Fruit fly (Drosophila melanogaster) whole organism, embryonic: ENCODE data around the gene Rpn12.

Source experiments
- Ada2b ChIP-seq: fragments of 200-800 bp; sonication (Bioruptor generic); IDR thresholded peaks from 2 replicates; pipeline ENCODE4 v1.3.6; 2022; ENCODE audit warnings: missing biosample characterization, missing genetic modification characterization
- Atf-2 ChIP-seq: fragments of 200-800 bp; sonication (Bioruptor generic); optimal IDR thresholded peaks from 2 replicates; lab custom pipeline; 2016; ENCODE audit warnings: missing biosample characterization, missing genetic modification characterization
- Atf6 ChIP-seq: fragments of 200-800 bp; sonication (Bioruptor generic); IDR thresholded peaks from 2 replicates; pipeline ENCODE4 v1.3.6; 2022; ENCODE audit warnings: missing biosample characterization, missing genetic modification characterization
- Blimp-1 ChIP-seq: fragments of 200-800 bp; sonication (Bioruptor generic); optimal IDR thresholded peaks from 3 replicates; lab custom pipeline; 2018; ENCODE audit warnings: missing biosample characterization, missing genetic modification characterization, mild to moderate bottlenecking, moderate library complexity, missing genetic modification reagents
- CG10979 ChIP-seq: fragments of 200-800 bp; sonication (Bioruptor generic); optimal IDR thresholded peaks from 2 replicates; lab custom pipeline; 2018; ENCODE audit warnings: missing biosample characterization, mild to moderate bottlenecking, missing genetic modification characterization, moderate library complexity
- CG11560 ChIP-seq: fragments of 200-800 bp; sonication (Bioruptor generic); IDR thresholded peaks from 3 replicates; pipeline ENCODE4 v1.3.6; 2022; ENCODE audit warnings: missing biosample characterization, missing genetic modification characterization
- CG12236 ChIP-seq: fragments of 200-800 bp; sonication (Bioruptor generic); optimal IDR thresholded peaks from 2 replicates; lab custom pipeline; 2016; ENCODE audit warnings: missing biosample characterization, missing genetic modification characterization
- CG12744 ChIP-seq: fragments of 200-800 bp; sonication (Bioruptor generic); optimal IDR thresholded peaks from 2 replicates; lab custom pipeline; 2016; ENCODE audit warnings: missing biosample characterization, missing genetic modification characterization
- CG15479 ChIP-seq: fragments of 200-800 bp; sonication (Bioruptor generic); optimal IDR thresholded peaks from 3 replicates; lab custom pipeline; 2019; ENCODE audit warnings: missing biosample characterization, mild to moderate bottlenecking, missing genetic modification characterization, moderate library complexity
- CG30431 ChIP-seq: fragments of 200-800 bp; sonication (Bioruptor generic); optimal IDR thresholded peaks from 2 replicates; lab custom pipeline; 2017; ENCODE audit warnings: missing biosample characterization, missing genetic modification characterization
- CG4617 ChIP-seq: fragments of 200-800 bp; sonication (Bioruptor generic); optimal IDR thresholded peaks from 3 replicates; lab custom pipeline; 2016; ENCODE audit warnings: missing biosample characterization, missing genetic modification characterization, borderline replicate concordance
- CG4820 ChIP-seq: fragments of 200-800 bp; sonication (Bioruptor generic); optimal IDR thresholded peaks from 3 replicates; lab custom pipeline; 2016; ENCODE audit warnings: missing biosample characterization, missing genetic modification characterization
- CG5245 ChIP-seq: fragments of 200-800 bp; sonication (Bioruptor generic); optimal IDR thresholded peaks from 3 replicates; lab custom pipeline; 2016; ENCODE audit warnings: missing biosample characterization, missing genetic modification characterization
- CG6175 ChIP-seq: fragments of 200-800 bp; sonication (Bioruptor generic); IDR thresholded peaks from 3 replicates; pipeline ENCODE4 v1.3.6; 2022; ENCODE audit warnings: missing biosample characterization, missing genetic modification characterization
- CG7839 ChIP-seq: fragments of 200-800 bp; sonication (Bioruptor generic); optimal IDR thresholded peaks from 3 replicates; lab custom pipeline; 2018; ENCODE audit warnings: missing biosample characterization, mild to moderate bottlenecking, missing genetic modification characterization, moderate library complexity
- CG8944 ChIP-seq: fragments of 200-800 bp; sonication (Bioruptor generic); optimal IDR thresholded peaks from 3 replicates; lab custom pipeline; 2016; ENCODE audit warnings: missing biosample characterization, missing genetic modification characterization
- CoRest ChIP-seq: fragments of 200-800 bp; sonication (Bioruptor generic); optimal IDR thresholded peaks from 3 replicates; lab custom pipeline; 2018; ENCODE audit warnings: missing biosample characterization, mild to moderate bottlenecking, missing genetic modification characterization, moderate library complexity
- Dll ChIP-seq: fragments of 200-800 bp; sonication (Bioruptor generic); IDR thresholded peaks from 4 replicates; pipeline ENCODE4 v1.3.6; 2022; ENCODE audit warnings: missing biosample characterization, missing genetic modification characterization; ENCODE audit not compliant: partially characterized antibody
- ERR ChIP-seq: fragments of 200-800 bp; sonication (Bioruptor generic); optimal IDR thresholded peaks from 2 replicates; lab custom pipeline; 2016; ENCODE audit warnings: missing biosample characterization, missing genetic modification characterization
- H2.0 ChIP-seq: fragments of 200-800 bp; sonication (Bioruptor generic); IDR thresholded peaks from 2 replicates; pipeline ENCODE4 v1.3.6; 2022; ENCODE audit warnings: missing biosample characterization, missing genetic modification characterization
- Hsf ChIP-seq: fragments of 200-800 bp; sonication (Bioruptor generic); optimal IDR thresholded peaks from 3 replicates; lab custom pipeline; 2016; ENCODE audit warnings: missing biosample characterization, missing genetic modification characterization
- Opbp ChIP-seq: fragments of 200-800 bp; sonication (Bioruptor generic); IDR thresholded peaks from 3 replicates; pipeline ENCODE4 v1.3.6; 2022; ENCODE audit warnings: missing biosample characterization, missing genetic modification characterization; ENCODE audit not compliant: partially characterized antibody
- Ptx1 ChIP-seq: fragments of 200-800 bp; sonication (Bioruptor generic); IDR thresholded peaks from 2 replicates; pipeline ENCODE4 v1.3.6; 2022; ENCODE audit warnings: missing biosample characterization, missing genetic modification characterization
- Xbp1 ChIP-seq: fragments of 200-800 bp; sonication (Bioruptor generic); optimal IDR thresholded peaks from 3 replicates; lab custom pipeline; 2016; ENCODE audit warnings: missing biosample characterization, mild to moderate bottlenecking, missing genetic modification characterization
- Xrp1 ChIP-seq: fragments of 200-800 bp; sonication (Bioruptor generic); IDR thresholded peaks from 2 replicates; pipeline ENCODE4 v1.3.6; 2022; ENCODE audit warnings: missing biosample characterization, missing genetic modification characterization
- bab2 ChIP-seq: fragments of 200-800 bp; sonication (Bioruptor generic); optimal IDR thresholded peaks from 2 replicates; lab custom pipeline; 2016; ENCODE audit warnings: missing biosample characterization, missing genetic modification characterization
- br ChIP-seq: fragments of >200 bp; optimal IDR thresholded peaks from 2 replicates; lab custom pipeline; 2017
- chinmo ChIP-seq: fragments of 200-800 bp; sonication (Bioruptor generic); IDR thresholded peaks from 4 replicates; pipeline ENCODE4 v1.3.6; 2022; ENCODE audit warnings: missing biosample characterization, missing genetic modification characterization; ENCODE audit not compliant: partially characterized antibody
- chm ChIP-seq: fragments of 200-800 bp; sonication (Bioruptor generic); IDR thresholded peaks from 2 replicates; pipeline ENCODE4 v1.3.6; 2022; ENCODE audit warnings: missing biosample characterization, missing genetic modification characterization
- crp ChIP-seq, 2 experiments: fragments of 200-800 bp; sonication (Bioruptor generic); optimal IDR thresholded peaks; 2 replicates in 1 of 2; 3 replicates in 1 of 2; lab custom pipeline; 2017; ENCODE audit warnings: missing biosample characterization in 2 of 2, missing genetic modification characterization in 2 of 2, mild to moderate bottlenecking in 1 of 2, moderate library complexity in 1 of 2
- gem ChIP-seq: fragments of 200-800 bp; sonication (Bioruptor generic); optimal IDR thresholded peaks from 2 replicates; lab custom pipeline; 2019; ENCODE audit warnings: missing biosample characterization, mild to moderate bottlenecking, missing genetic modification characterization, moderate library complexity
- gsb-n ChIP-seq: fragments of 200-800 bp; sonication (Bioruptor generic); optimal IDR thresholded peaks from 3 replicates; lab custom pipeline; 2018; ENCODE audit warnings: missing biosample characterization, mild to moderate bottlenecking, missing genetic modification characterization
- gt ChIP-seq: fragments of 200-800 bp; sonication (Bioruptor generic); IDR thresholded peaks from 2 replicates; pipeline ENCODE4 v1.3.6; 2022; ENCODE audit warnings: missing biosample characterization, missing genetic modification characterization
- hkb ChIP-seq, 2 experiments: fragments of 200-800 bp in 1 of 2; fragments of >200 bp in 1 of 2; sonication (Bioruptor generic) in 1 of 2; IDR thresholded peaks in 1 of 2; optimal IDR thresholded peaks in 1 of 2; 2 replicates each; pipeline versions ENCODE4 v1.3.6 to Lab custom; 2017 to 2022; ENCODE audit warnings: missing biosample characterization in 1 of 2, missing genetic modification characterization in 1 of 2
- lola ChIP-seq, 3 experiments: fragments of >200 bp in 2 of 3; fragments of 200-800 bp in 1 of 3; sonication (Bioruptor generic) in 1 of 3; optimal IDR thresholded peaks; 2 replicates each; lab custom pipeline; 2017 to 2019; ENCODE audit warnings: missing biosample characterization in 3 of 3, missing genetic modification characterization in 3 of 3, mild to moderate bottlenecking in 1 of 3, moderate library complexity in 1 of 3
- pan ChIP-seq, 4 experiments: fragments of >200 bp in 3 of 4; fragments of 200-800 bp in 1 of 4; sonication (Bioruptor generic) in 1 of 4; optimal IDR thresholded peaks in 3 of 4; IDR thresholded peaks in 1 of 4; 2 replicates each; pipeline versions ENCODE4 v1.3.6 to Lab custom; 2017 to 2022; ENCODE audit warnings: missing biosample characterization in 2 of 4, missing genetic modification characterization in 2 of 4, mixed read lengths in 1 of 4
- phol ChIP-seq: fragments of 200-800 bp; sonication (Bioruptor generic); optimal IDR thresholded peaks from 3 replicates; lab custom pipeline; 2018; ENCODE audit warnings: missing biosample characterization, mild to moderate bottlenecking, missing genetic modification characterization, moderate library complexity
- row ChIP-seq: fragments of 200-800 bp; sonication (Bioruptor generic); IDR thresholded peaks from 3 replicates; pipeline ENCODE4 v1.3.6; 2022; ENCODE audit warnings: missing biosample characterization, missing genetic modification characterization
- slbo ChIP-seq: fragments of 200-800 bp; sonication (Bioruptor generic); IDR thresholded peaks from 2 replicates; pipeline ENCODE4 v1.3.6; 2022; ENCODE audit warnings: missing biosample characterization, missing genetic modification characterization
- tgo ChIP-seq: fragments of 200-800 bp; sonication (Bioruptor generic); IDR thresholded peaks from 3 replicates; pipeline ENCODE4 v1.3.6; 2022; ENCODE audit warnings: missing biosample characterization, missing genetic modification characterization
- tll ChIP-seq, 2 experiments: fragments of 200-800 bp in 1 of 2; fragments of >200 bp in 1 of 2; sonication (Bioruptor generic) in 1 of 2; optimal IDR thresholded peaks; 2 replicates each; lab custom pipeline; 2017 to 2019; ENCODE audit warnings: missing biosample characterization in 2 of 2, missing genetic modification characterization in 2 of 2, mild to moderate bottlenecking in 1 of 2, moderate library complexity in 1 of 2
- unpg ChIP-seq: fragments of 200-800 bp; sonication (Bioruptor generic); optimal IDR thresholded peaks from 3 replicates; lab custom pipeline; 2018; ENCODE audit warnings: missing biosample characterization, mild to moderate bottlenecking, missing genetic modification characterization, moderate library complexity
- zen ChIP-seq: fragments of 200-800 bp; sonication (Bioruptor generic); optimal IDR thresholded peaks from 3 replicates; lab custom pipeline; 2018; ENCODE audit warnings: missing biosample characterization, mild to moderate bottlenecking, missing genetic modification characterization, moderate library complexity

The Rpn12 gene

DNA sequence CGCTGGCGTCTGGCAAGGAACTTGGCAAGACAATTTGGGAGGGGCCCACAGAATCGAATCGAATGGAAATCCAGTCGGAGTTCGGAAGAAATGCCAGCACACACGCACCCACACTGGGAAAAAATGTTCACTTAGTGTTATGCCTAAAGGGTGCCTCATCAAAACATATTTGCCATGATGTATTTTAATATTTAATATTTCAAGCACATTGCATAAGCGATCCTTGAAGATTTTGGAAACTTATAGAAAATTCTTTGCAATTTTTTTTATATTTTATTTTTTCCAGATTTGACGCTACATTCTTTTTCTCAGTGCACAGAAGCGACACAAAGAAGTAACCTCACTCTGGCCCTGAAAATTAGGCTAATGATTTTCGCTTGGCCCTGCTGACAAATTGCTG, 16.7 kb upstream of the Rpn12 start (continued):
- TF ChIP-seq CG5245 (GFP tag; lab: Kevin White, UChicago): no peak
- TF ChIP-seq CG12744 (GFP tag; lab: Kevin White, UChicago): no peak
- TF ChIP-seq CG7839: peak; percentile 22
- TF ChIP-seq row (GFP tag; lab: Robert Waterston, UW): peak; percentile 49
- TF ChIP-seq lola (GFP tag; optimal IDR thresholded peaks at IDR 0.05; lab: Kevin White, UChicago): peak in 1 of 3 experiments; percentile 21
- TF ChIP-seq gsb-n (tag; lab: Kevin White, UChicago): no peak
- no peak for TF ChIP-seq slbo (GFP tag; lab: Robert Waterston, UW)
- TF ChIP-seq Dll (GFP tag; lab: Robert Waterston, UW): no peak
- TF ChIP-seq unpg (GFP tag; lab: Kevin White, UChicago): peak; percentile 13
- TF ChIP-seq tgo (GFP tag; lab: Robert Waterston, UW): peak; percentile 27; the same call in 1 of the 3 replicates
- peak; percentile 17 for TF ChIP-seq CoRest (tag; lab: Kevin White, UChicago)
- peak; percentile 14 for TF ChIP-seq CG4820
- TF ChIP-seq hkb (optimal IDR thresholded peaks at IDR 0.05; lab: Kevin White, UChicago): no peak
- peak; percentile 49; the same call in 1 of the 2 replicates for TF ChIP-seq hkb (GFP tag; IDR thresholded peaks at IDR 0.05; lab: Robert Waterston, UW)
- TF ChIP-seq Xbp1 (GFP tag; lab: Kevin White, UChicago): peak; percentile 14
- TF ChIP-seq CG15479 (GFP tag; lab: Kevin White, UChicago): no peak
- TF ChIP-seq Atf6 (GFP tag; lab: Robert Waterston, UW): peak; percentile 25; the same call in 1 of the 2 replicates
- no peak for TF ChIP-seq bab2 (GFP tag; lab: Kevin White, UChicago)
- peak; percentile 30 for TF ChIP-seq gem (tag; lab: Kevin White, UChicago)
- no peak for TF ChIP-seq pan (optimal IDR thresholded peaks at IDR 0.05; lab: Kevin White, UChicago)
- TF ChIP-seq pan (GFP tag; optimal IDR thresholded peaks at IDR 0.05 in 1 of 2, IDR thresholded peaks at IDR 0.05 in 1 of 2): peak in 1 of 2 experiments; percentile 25
- no peak for TF ChIP-seq CG8944 (GFP tag; lab: Kevin White, UChicago)
- TF ChIP-seq CG12236 (GFP tag; lab: Kevin White, UChicago): no peak
- TF ChIP-seq H2.0: 0 out of 2 replicates have a peak, but pooled peaks have one; percentile 11
- TF ChIP-seq Hsf (GFP tag; lab: Kevin White, UChicago): peak; percentile 12
- no peak for TF ChIP-seq Atf-2 (GFP tag; lab: Kevin White, UChicago)
- TF ChIP-seq Ada2b: 0 out of 2 replicates have a peak, but pooled peaks have one; percentile 15
- TF ChIP-seq Opbp: no peak
- no peak for TF ChIP-seq CG30431 (GFP tag; lab: Kevin White, UChicago)
- peak; percentile 43 for TF ChIP-seq CG10979
- TF ChIP-seq Xrp1: peak; percentile 51; the same call in 1 of the 2 replicates
- no peak for TF ChIP-seq tll (GFP tag; optimal IDR thresholded peaks at IDR 0.05; lab: Kevin White, UChicago)
- TF ChIP-seq crp (GFP tag; optimal IDR thresholded peaks at IDR 0.05; lab: Kevin White, UChicago): no peak
- peak; percentile 30 for TF ChIP-seq phol
- no peak for TF ChIP-seq ERR (GFP tag; lab: Kevin White, UChicago)
- no peak for TF ChIP-seq CG4617
- peak; percentile 51 for TF ChIP-seq zen (tag; lab: Kevin White, UChicago)
- no peak for TF ChIP-seq br (lab: Kevin White, UChicago)
- TF ChIP-seq CG11560 (tag; lab: Robert Waterston, UW): no peak
- no peak for TF ChIP-seq CG6175 (GFP tag; lab: Robert Waterston, UW)
- TF ChIP-seq chinmo (GFP tag; lab: Robert Waterston, UW): no peak
- TF ChIP-seq gt (GFP tag; lab: Robert Waterston, UW): no peak
- TF ChIP-seq Ptx1 (GFP tag; lab: Robert Waterston, UW): peak; percentile 23; the same call in 1 of the 2 replicates
- no peak for TF ChIP-seq chm (GFP tag; lab: Robert Waterston, UW)
- peak; percentile 19 for TF ChIP-seq Blimp-1
